Fruit fly (Drosophila melanogaster) whole organism, embryonic: ENCODE measurements around the gene Alms1a.

Source experiments
- CG12744 ChIP-seq: fragments of 200-800 bp; sonication (Bioruptor generic); optimal IDR thresholded peaks from 2 replicates; lab custom pipeline; 2016; ENCODE audit warnings: missing biosample characterization, missing genetic modification characterization
- CG15696 ChIP-seq: fragments of 200-800 bp; sonication (Bioruptor generic); optimal IDR thresholded peaks from 2 replicates; lab custom pipeline; 2019; ENCODE audit warnings: missing biosample characterization, mild to moderate bottlenecking, missing genetic modification characterization, moderate library complexity
- CG17359 ChIP-seq: fragments of 200-800 bp; sonication (Bioruptor generic); optimal IDR thresholded peaks from 3 replicates; lab custom pipeline; 2018; ENCODE audit warnings: missing biosample characterization, mild to moderate bottlenecking, missing genetic modification characterization, moderate library complexity
- CG17568 ChIP-seq: fragments of 200-800 bp; sonication (Bioruptor generic); optimal IDR thresholded peaks from 2 replicates; lab custom pipeline; 2018; ENCODE audit warnings: missing biosample characterization, mild to moderate bottlenecking, missing genetic modification characterization, moderate library complexity
- CG2129 ChIP-seq: fragments of 200-800 bp; sonication (Bioruptor generic); IDR thresholded peaks from 2 replicates; pipeline ENCODE4 v1.3.6; 2022; ENCODE audit warnings: missing biosample characterization, missing genetic modification characterization; ENCODE audit not compliant: partially characterized antibody
- CG2199 ChIP-seq: fragments of 200-800 bp; sonication (Bioruptor generic); IDR thresholded peaks from 3 replicates; pipeline ENCODE4 v1.3.6; 2022; ENCODE audit warnings: missing biosample characterization, missing genetic modification characterization
- CG3163 ChIP-seq: fragments of 200-800 bp; sonication (Bioruptor generic); optimal IDR thresholded peaks from 3 replicates; lab custom pipeline; 2016; ENCODE audit warnings: missing biosample characterization, missing genetic modification characterization
- CG32532 ChIP-seq: fragments of 200-800 bp; sonication (Bioruptor generic); IDR thresholded peaks from 2 replicates; pipeline ENCODE4 v1.3.6; 2022; ENCODE audit warnings: missing biosample characterization, missing genetic modification characterization
- CG32772 ChIP-seq: fragments of 200-800 bp; sonication (Bioruptor generic); IDR thresholded peaks from 2 replicates; pipeline ENCODE4 v1.3.6; 2022; ENCODE audit warnings: missing biosample characterization, missing genetic modification characterization
- CG34224 ChIP-seq: fragments of 200-800 bp; sonication (Bioruptor generic); IDR thresholded peaks from 3 replicates; pipeline ENCODE4 v1.3.6; 2022; ENCODE audit warnings: missing biosample characterization, missing genetic modification characterization; ENCODE audit not compliant: partially characterized antibody
- CG4820 ChIP-seq: fragments of 200-800 bp; sonication (Bioruptor generic); optimal IDR thresholded peaks from 3 replicates; lab custom pipeline; 2016; ENCODE audit warnings: missing biosample characterization, missing genetic modification characterization
- CG6854 ChIP-seq: fragments of 200-800 bp; sonication (Bioruptor generic); optimal IDR thresholded peaks from 3 replicates; lab custom pipeline; 2017; ENCODE audit warnings: missing biosample characterization, mild to moderate bottlenecking, missing genetic modification characterization
- CG7556 ChIP-seq: fragments of 200-800 bp; sonication (Bioruptor generic); optimal IDR thresholded peaks from 2 replicates; lab custom pipeline; 2017; ENCODE audit warnings: missing biosample characterization, mild to moderate bottlenecking, missing genetic modification characterization
- CG8281 ChIP-seq: fragments of 200-800 bp; sonication (Bioruptor generic); optimal IDR thresholded peaks from 2 replicates; lab custom pipeline; 2018; ENCODE audit warnings: missing biosample characterization, mild to moderate bottlenecking, missing genetic modification characterization, moderate library complexity
- CG8944 ChIP-seq: fragments of 200-800 bp; sonication (Bioruptor generic); optimal IDR thresholded peaks from 3 replicates; lab custom pipeline; 2016; ENCODE audit warnings: missing biosample characterization, missing genetic modification characterization
- CG9609 ChIP-seq: fragments of 200-800 bp; sonication (Bioruptor generic); optimal IDR thresholded peaks from 3 replicates; lab custom pipeline; 2016; ENCODE audit warnings: missing biosample characterization, missing genetic modification characterization
- CTCF ChIP-seq: fragments of 200-800 bp; sonication (Bioruptor generic); optimal IDR thresholded peaks from 2 replicates; lab custom pipeline; 2017; ENCODE audit warnings: missing biosample characterization, mild to moderate bottlenecking, missing genetic modification characterization, moderate library complexity
- D19B ChIP-seq: fragments of 200-800 bp; sonication (Bioruptor generic); optimal IDR thresholded peaks from 2 replicates; lab custom pipeline; 2017; ENCODE audit warnings: missing biosample characterization, mild to moderate bottlenecking, missing genetic modification characterization
- Doc3 ChIP-seq: fragments of 200-800 bp; sonication (Bioruptor generic); IDR thresholded peaks from 3 replicates; pipeline ENCODE4 v1.3.6; 2022; ENCODE audit warnings: missing biosample characterization, missing genetic modification characterization; ENCODE audit not compliant: partially characterized antibody
- Dref ChIP-seq: fragments of 200-800 bp; sonication (Bioruptor generic); IDR thresholded peaks from 2 replicates; pipeline ENCODE4 v1.3.6; 2022; ENCODE audit warnings: missing biosample characterization, missing genetic modification characterization
- Fer2 ChIP-seq: fragments of 200-800 bp; sonication (Bioruptor generic); optimal IDR thresholded peaks from 2 replicates; lab custom pipeline; 2018; ENCODE audit warnings: missing biosample characterization, mild to moderate bottlenecking, missing genetic modification characterization, moderate library complexity
- Hr3 ChIP-seq: fragments of 200-800 bp; sonication (Bioruptor generic); optimal IDR thresholded peaks from 3 replicates; lab custom pipeline; 2016; ENCODE audit warnings: missing biosample characterization, missing genetic modification characterization
- MBD-R2 ChIP-seq: fragments of 200-800 bp; sonication (Bioruptor generic); IDR thresholded peaks from 2 replicates; pipeline ENCODE4 v1.3.6; 2022; ENCODE audit warnings: missing biosample characterization, missing genetic modification characterization
- MTF-1 ChIP-seq: fragments of 200-800 bp; sonication (Bioruptor generic); optimal IDR thresholded peaks from 2 replicates; lab custom pipeline; 2018; ENCODE audit warnings: missing biosample characterization, mild to moderate bottlenecking, missing genetic modification characterization, borderline replicate concordance
- Mrtf ChIP-seq: fragments of 200-800 bp; sonication (Bioruptor generic); IDR thresholded peaks from 3 replicates; pipeline ENCODE4 v1.3.6; 2022; ENCODE audit warnings: missing biosample characterization, missing genetic modification characterization
- Neu2 ChIP-seq: fragments of 200-800 bp; sonication (Bioruptor generic); optimal IDR thresholded peaks from 3 replicates; lab custom pipeline; 2016; ENCODE audit warnings: missing biosample characterization, missing genetic modification characterization, borderline replicate concordance
- Nf-YB ChIP-seq: fragments of 200-800 bp; sonication (Bioruptor generic); optimal IDR thresholded peaks from 3 replicates; lab custom pipeline; 2019; ENCODE audit warnings: missing biosample characterization, mild to moderate bottlenecking, missing genetic modification characterization, moderate library complexity
- Opbp ChIP-seq: fragments of 200-800 bp; sonication (Bioruptor generic); IDR thresholded peaks from 3 replicates; pipeline ENCODE4 v1.3.6; 2022; ENCODE audit warnings: missing biosample characterization, missing genetic modification characterization; ENCODE audit not compliant: partially characterized antibody
- Sox100B ChIP-seq: fragments of 200-800 bp; sonication (Bioruptor generic); optimal IDR thresholded peaks from 3 replicates; lab custom pipeline; 2018; ENCODE audit warnings: missing biosample characterization, mild to moderate bottlenecking, missing genetic modification characterization
- ap ChIP-seq: fragments of 200-800 bp; sonication (Bioruptor generic); IDR thresholded peaks from 2 replicates; pipeline ENCODE4 v1.3.6; 2022; ENCODE audit warnings: missing biosample characterization, missing genetic modification characterization
- bab2 ChIP-seq: fragments of 200-800 bp; sonication (Bioruptor generic); optimal IDR thresholded peaks from 2 replicates; lab custom pipeline; 2016; ENCODE audit warnings: missing biosample characterization, missing genetic modification characterization
- br ChIP-seq: fragments of >200 bp; optimal IDR thresholded peaks from 2 replicates; lab custom pipeline; 2017
- chinmo ChIP-seq: fragments of 200-800 bp; sonication (Bioruptor generic); IDR thresholded peaks from 4 replicates; pipeline ENCODE4 v1.3.6; 2022; ENCODE audit warnings: missing biosample characterization, missing genetic modification characterization; ENCODE audit not compliant: partially characterized antibody
- ci ChIP-seq: fragments of 200-800 bp; sonication (Bioruptor generic); IDR thresholded peaks from 3 replicates; pipeline ENCODE4 v1.3.6; 2022; ENCODE audit warnings: missing biosample characterization, missing genetic modification characterization
- dati ChIP-seq: fragments of 200-800 bp; sonication (Bioruptor generic); IDR thresholded peaks from 2 replicates; pipeline ENCODE4 v1.3.6; 2022; ENCODE audit warnings: missing biosample characterization, missing genetic modification characterization
- emc ChIP-seq: fragments of 200-800 bp; sonication (Bioruptor generic); optimal IDR thresholded peaks from 2 replicates; lab custom pipeline; 2016; ENCODE audit warnings: missing biosample characterization, missing genetic modification characterization
- eve ChIP-seq, 2 experiments: fragments of >200 bp; optimal IDR thresholded peaks; 2 replicates each; lab custom pipeline; 2017; ENCODE audit warnings: missing biosample characterization in 2 of 2, missing genetic modification characterization in 2 of 2
- gt ChIP-seq: fragments of 200-800 bp; sonication (Bioruptor generic); IDR thresholded peaks from 2 replicates; pipeline ENCODE4 v1.3.6; 2022; ENCODE audit warnings: missing biosample characterization, missing genetic modification characterization
- ham ChIP-seq: fragments of 200-800 bp; sonication (Bioruptor generic); IDR thresholded peaks from 2 replicates; pipeline ENCODE4 v1.3.6; 2022; ENCODE audit warnings: missing biosample characterization, missing genetic modification characterization
- hb ChIP-seq: fragments of 200-800 bp; sonication (Bioruptor generic); IDR thresholded peaks from 3 replicates; pipeline ENCODE4 v1.3.6; 2022; ENCODE audit warnings: missing biosample characterization, missing genetic modification characterization; ENCODE audit not compliant: partially characterized antibody
- inv ChIP-seq: fragments of 200-800 bp; sonication (Bioruptor generic); IDR thresholded peaks from 2 replicates; pipeline ENCODE4 v1.3.6; 2022; ENCODE audit warnings: missing biosample characterization, missing genetic modification characterization; ENCODE audit not compliant: partially characterized antibody
- jigr1 ChIP-seq: fragments of 200-800 bp; sonication (Bioruptor generic); IDR thresholded peaks from 3 replicates; pipeline ENCODE4 v1.3.6; 2022; ENCODE audit warnings: missing biosample characterization, missing genetic modification characterization
- knrl ChIP-seq: fragments of 200-800 bp; sonication (Bioruptor generic); IDR thresholded peaks from 3 replicates; pipeline ENCODE4 v1.3.6; 2022; ENCODE audit warnings: missing biosample characterization, missing genetic modification characterization; ENCODE audit not compliant: partially characterized antibody
- run ChIP-seq: fragments of 200-800 bp; sonication (Bioruptor generic); optimal IDR thresholded peaks from 3 replicates; lab custom pipeline; 2018; ENCODE audit warnings: missing biosample characterization, mild to moderate bottlenecking, missing genetic modification characterization
- seq ChIP-seq: fragments of 200-800 bp; sonication (Bioruptor generic); IDR thresholded peaks from 2 replicates; pipeline ENCODE4 v1.3.6; 2022; ENCODE audit warnings: missing biosample characterization, missing genetic modification characterization
- slp2 ChIP-seq: fragments of 200-800 bp; sonication (Bioruptor generic); optimal IDR thresholded peaks from 2 replicates; lab custom pipeline; 2016; ENCODE audit warnings: missing biosample characterization, missing genetic modification characterization
- tin ChIP-seq: fragments of 200-800 bp; sonication (Bioruptor generic); optimal IDR thresholded peaks from 3 replicates; lab custom pipeline; 2016; ENCODE audit warnings: missing biosample characterization, missing genetic modification characterization
- tup ChIP-seq: fragments of 200-800 bp; sonication (Bioruptor generic); optimal IDR thresholded peaks from 2 replicates; lab custom pipeline; 2016; ENCODE audit warnings: missing biosample characterization, mild to moderate bottlenecking, missing genetic modification characterization, moderate library complexity
- vfl ChIP-seq: fragments of 200-800 bp; sonication (Bioruptor generic); optimal IDR thresholded peaks from 2 replicates; lab custom pipeline; 2016; ENCODE audit warnings: missing biosample characterization, missing genetic modification characterization
- vnd ChIP-seq: fragments of 200-800 bp; sonication (Bioruptor generic); IDR thresholded peaks from 3 replicates; pipeline ENCODE4 v1.3.6; 2022; ENCODE audit warnings: missing biosample characterization, missing genetic modification characterization; ENCODE audit not compliant: partially characterized antibody

Gene Alms1a

dm6 chrX:4649751-4650150, 13.9 kb upstream of the Alms1a start, which contains the start of the genes Cbp80 and Torsin (continued):
- TF ChIP-seq CG2199 (GFP tag; lab: Robert Waterston, UW) = no peak
- TF ChIP-seq ham = no peak
- TF ChIP-seq jigr1 (GFP tag; lab: Robert Waterston, UW) = no peak
- peak; percentile 67 for TF ChIP-seq CG2129 (GFP tag; lab: Robert Waterston, UW)
- no peak for TF ChIP-seq Sox100B (GFP tag; lab: Kevin White, UChicago)
- no peak for TF ChIP-seq CG12744
- no peak for TF ChIP-seq CG7556 (GFP tag; lab: Kevin White, UChicago)
- TF ChIP-seq tup (GFP tag; lab: Kevin White, UChicago) = no peak
- no peak for TF ChIP-seq CG17568 (GFP tag; lab: Kevin White, UChicago)
- TF ChIP-seq CG3163 (GFP tag; lab: Kevin White, UChicago) = no peak
- TF ChIP-seq ap = no peak
- TF ChIP-seq CG9609 (GFP tag; lab: Kevin White, UChicago) = no peak
- TF ChIP-seq CG6854 = no peak
- no peak for TF ChIP-seq br (lab: Kevin White, UChicago)
- TF ChIP-seq run (tag; lab: Kevin White, UChicago) = no peak
- TF ChIP-seq CG8281 = no peak
- TF ChIP-seq gt (GFP tag; lab: Robert Waterston, UW) = no peak
- peak; percentile 91 for TF ChIP-seq Doc3
- TF ChIP-seq CG15696 (tag; lab: Kevin White, UChicago) = no peak
- TF ChIP-seq Fer2 (tag; lab: Kevin White, UChicago) = no peak
- TF ChIP-seq D19B (GFP tag; lab: Kevin White, UChicago) = no peak
- no peak for TF ChIP-seq Nf-YB (GFP tag; lab: Kevin White, UChicago)
- TF ChIP-seq eve (GFP tag; optimal IDR thresholded peaks at IDR 0.05; lab: Kevin White, UChicago) = no peak
- peak; percentile 84; the same call in 2 of the 4 replicates for TF ChIP-seq chinmo (GFP tag; lab: Robert Waterston, UW)
- TF ChIP-seq Hr3 (GFP tag; lab: Kevin White, UChicago) = no peak
- TF ChIP-seq, all 482 proteins: peak for 100

dm6 chrX:4647316-4648046, 11.7 kb upstream of the Alms1a start, which contains the start of the genes HLH4C and mRpL30:
TSS of gene HLH4C (minus strand) at chrX:4647414.
TSS of gene mRpL30 (plus strand) at chrX:4647871.
- TF ChIP-seq slp2 (GFP tag; lab: Kevin White, UChicago) (no peak), CG34224 (GFP tag; lab: Robert Waterston, UW) (peak; percentile 90), ci (GFP tag; lab: Robert Waterston, UW) (no peak), knrl (GFP tag; lab: Robert Waterston, UW) (0 out of 3 replicates have a peak, but pooled peaks have one; percentile 27), Opbp (GFP tag; lab: Robert Waterston, UW) (peak; percentile 95; the same call in 2 of the 3 replicates), CTCF (no peak), CG32532 (GFP tag; lab: Robert Waterston, UW) (no peak), CG4820 (GFP tag; lab: Kevin White, UChicago) (no peak), dati (GFP tag; lab: Robert Waterston, UW) (no peak), MTF-1 (GFP tag; lab: Kevin White, UChicago) (no peak), inv (GFP tag; lab: Robert Waterston, UW) (peak; percentile 60), hb (GFP tag; lab: Robert Waterston, UW) (peak; percentile 97), vfl (GFP tag; lab: Kevin White, UChicago) (no peak), CG17359 (tag; lab: Kevin White, UChicago) (no peak), CG32772 (GFP tag; lab: Robert Waterston, UW) (no peak), Dref (peak; percentile 68), Neu2 (no peak), emc (GFP tag; lab: Kevin White, UChicago) (no peak), tin (no peak), bab2 (GFP tag; lab: Kevin White, UChicago) (no peak), Doc3 (peak; percentile 70), vnd (peak; percentile 87), CG8944 (GFP tag; lab: Kevin White, UChicago) (no peak), MBD-R2 (peak; percentile 29; the same call in 1 of the 2 replicates), seq (peak; percentile 61; the same call in 1 of the 2 replicates), Nf-YB (GFP tag; lab: Kevin White, UChicago) (peak; percentile 95), Mrtf (GFP tag; lab: Robert Waterston, UW) (no peak)
